Fruit fly (Drosophila melanogaster): Measurements from ENCODE around the gene MED30.

MED30 gene

DNA sequence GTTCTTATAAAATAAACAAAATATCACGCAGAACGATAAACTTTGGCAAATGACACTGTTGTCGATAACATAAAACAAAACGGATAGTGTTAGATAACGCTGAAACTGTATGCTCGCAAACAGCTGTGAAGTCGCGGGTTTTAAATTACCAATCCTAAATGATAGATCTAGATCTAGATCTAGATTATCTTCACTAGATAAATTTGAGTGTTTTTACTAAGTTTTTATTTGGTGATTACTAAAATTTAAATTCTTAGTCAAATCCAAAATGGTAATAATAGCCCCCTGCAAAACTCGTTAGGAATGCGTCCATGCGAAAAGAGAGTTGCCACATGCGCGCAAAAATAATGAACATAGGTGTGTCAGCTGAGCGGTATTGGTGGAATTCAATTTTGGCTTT, at the start of gene MED30, which contains the start of gene Rev1 (continued):
- TF ChIP-seq CG17328 (GFP tag; IDR thresholded peaks at IDR 0.05) (peak; percentile 91), CG1832 (GFP tag; optimal IDR thresholded peaks at IDR 0.05) (no peak), BEAF-32 (GFP tag; optimal IDR thresholded peaks at IDR 0.05) (peak; percentile 60), Med (GFP tag) (peak; percentile 99), Lhr (GFP tag; optimal IDR thresholded peaks at IDR 0.05) (peak; percentile 77), repo (GFP tag; optimal IDR thresholded peaks at IDR 0.05) (peak; percentile 95), Usf (GFP tag; optimal IDR thresholded peaks at IDR 0.05) (peak; percentile 73), vvl (GFP tag; IDR thresholded peaks at IDR 0.05) (peak; percentile 83), CG13424 (tag; optimal IDR thresholded peaks at IDR 0.05) (peak; percentile 94), Hsf (GFP tag; optimal IDR thresholded peaks at IDR 0.05) (peak; percentile 97), Max (GFP tag; optimal IDR thresholded peaks at IDR 0.05) (peak; percentile 95), GATAe (GFP tag; conservative IDR thresholded peaks at IDR 0.05) (peak; percentile 67), pzg (GFP tag; optimal IDR thresholded peaks at IDR 0.05) (peak; percentile 83), Atf-2 (GFP tag; optimal IDR thresholded peaks at IDR 0.05) (peak; percentile 95), CG13624 (GFP tag; optimal IDR thresholded peaks at IDR 0.05) (peak; percentile 98), CG31365 (tag; optimal IDR thresholded peaks at IDR 0.05) (peak; percentile 68), grn (GFP tag; optimal IDR thresholded peaks at IDR 0.05) (peak; percentile 93), MTF-1 (GFP tag; optimal IDR thresholded peaks at IDR 0.05; ENCODE audit: borderline replicate concordance) (peak; percentile 81), CG43689 (GFP tag; IDR thresholded peaks at IDR 0.05) (no peak; the same call in 1 of the 2 replicates), H2.0 (GFP tag; IDR thresholded peaks at IDR 0.05) (peak; percentile 89), CG10543 (GFP tag; optimal IDR thresholded peaks at IDR 0.05) (peak; percentile 92), insv (GFP tag; optimal IDR thresholded peaks at IDR 0.05) (peak in 1 of 2 experiments; percentile 62), CG3995 (GFP tag; optimal IDR thresholded peaks at IDR 0.05) (peak; percentile 90), CG12104 (GFP tag; optimal IDR thresholded peaks at IDR 0.05) (peak; percentile 85), CG31224 (GFP tag; IDR thresholded peaks at IDR 0.05) (peak; percentile 87), gem (tag; optimal IDR thresholded peaks at IDR 0.05) (peak; percentile 96), ac (GFP tag; optimal IDR thresholded peaks at IDR 0.05) (peak; percentile 2), CG17802 (tag; optimal IDR thresholded peaks at IDR 0.05) (peak; percentile 73)

DNA sequence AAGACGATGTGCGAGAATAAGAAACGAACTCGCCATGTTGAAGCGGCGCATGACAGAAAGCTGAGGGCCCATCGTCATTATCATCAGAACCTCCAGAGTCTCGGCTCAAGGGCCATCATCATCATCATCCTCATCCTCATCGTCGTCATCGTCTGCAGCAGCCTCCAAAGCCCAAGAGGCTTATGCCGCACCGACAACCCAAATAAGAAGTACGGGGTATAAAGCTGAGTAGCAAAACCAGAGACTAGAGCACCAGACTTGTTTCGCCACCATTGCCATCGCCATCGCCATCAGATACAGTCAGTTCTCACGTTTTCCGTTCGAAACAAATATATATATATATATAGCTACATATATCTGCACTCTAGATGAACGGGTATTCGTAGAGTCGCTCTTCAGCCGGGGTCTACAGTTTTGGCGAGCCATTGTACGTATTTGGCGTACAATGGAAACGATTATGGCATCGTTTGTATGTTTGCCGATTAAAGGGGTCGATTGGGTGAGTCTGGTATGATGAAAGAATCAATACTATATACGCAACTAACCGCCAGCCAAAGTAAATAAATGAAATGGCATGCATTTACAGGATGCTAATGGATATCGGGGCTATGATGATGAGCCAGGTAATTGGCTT, 49.4 kb upstream of the MED30 start:
- peak; percentile 23 for TF ChIP-seq Deaf1 (tag; optimal IDR thresholded peaks at IDR 0.05)
- TF ChIP-seq cg (GFP tag; optimal IDR thresholded peaks at IDR 0.05), result no peak
- TF ChIP-seq gcm (GFP tag; optimal IDR thresholded peaks at IDR 0.05), result no peak
- TF ChIP-seq CG12236 (GFP tag; optimal IDR thresholded peaks at IDR 0.05), result no peak
- TF ChIP-seq CG8478 (optimal IDR thresholded peaks at IDR 0.05), result no peak
- TF ChIP-seq Side (GFP tag; optimal IDR thresholded peaks at IDR 0.05), result no peak
- peak; percentile 100 for TF ChIP-seq CG13894 (tag; optimal IDR thresholded peaks at IDR 0.05)
- TF ChIP-seq lola (GFP tag; optimal IDR thresholded peaks at IDR 0.05), result no peak
- no peak for TF ChIP-seq CG10565 (GFP tag; optimal IDR thresholded peaks at IDR 0.05)
- TF ChIP-seq ham (GFP tag; IDR thresholded peaks at IDR 0.05), result no peak
- TF ChIP-seq ro (GFP tag; IDR thresholded peaks at IDR 0.05), result no peak
- TF ChIP-seq sens (GFP tag), result peak; percentile 42
- no peak for TF ChIP-seq CG7963 (GFP tag; IDR thresholded peaks at IDR 0.05; ENCODE audit: partially characterized antibody)
- no peak for TF ChIP-seq HLH4C (GFP tag; IDR thresholded peaks at IDR 0.05; ENCODE audit: partially characterized antibody)
- no peak for TF ChIP-seq Adf1 (GFP tag; IDR thresholded peaks at IDR 0.05)
- TF ChIP-seq row (GFP tag; IDR thresholded peaks at IDR 0.05), result 0 out of 3 replicates have a peak, but pooled peaks have one; percentile 1
- no peak for TF ChIP-seq Fer1 (GFP tag; optimal IDR thresholded peaks at IDR 0.05)

All from whole organism, embryonic.